Fruit fly (Drosophila melanogaster): ENCODE measurements around the gene LManVI.

Gene LManVI

DNA sequence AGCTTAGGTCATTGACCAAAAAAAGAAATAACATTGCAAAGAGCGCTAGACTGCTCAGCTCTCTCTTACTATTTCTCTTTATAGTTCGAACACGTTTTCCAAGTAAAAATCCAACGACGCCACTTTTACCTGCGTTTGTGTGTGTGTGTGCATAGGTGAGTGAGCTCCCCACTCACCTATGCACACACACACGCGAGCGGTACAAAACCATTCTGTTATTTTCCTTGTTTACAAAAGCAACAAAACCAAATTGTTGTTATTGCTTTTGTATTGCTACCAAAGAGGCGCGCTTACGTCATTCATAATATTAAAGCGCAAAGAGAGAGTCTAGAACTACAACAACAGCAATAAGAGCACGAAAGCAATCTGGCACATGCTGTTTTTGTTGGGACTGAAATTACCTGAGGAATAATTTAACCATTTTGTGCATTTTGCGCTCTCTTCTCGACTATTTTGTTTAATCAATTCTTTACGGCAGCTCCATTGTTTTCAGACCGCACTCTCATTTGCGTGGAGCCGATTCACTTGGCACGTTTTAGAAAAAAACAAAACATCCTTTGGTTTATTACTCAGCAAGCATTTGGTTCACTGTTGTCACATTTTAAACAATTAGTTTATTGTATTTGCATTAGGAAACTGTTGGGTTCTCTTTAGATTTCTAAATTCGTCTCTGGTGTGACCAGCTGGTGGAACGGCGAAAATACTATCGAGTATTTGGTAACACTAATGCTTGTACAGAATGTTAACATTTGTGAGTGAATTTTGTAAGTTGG, 40.9 kb downstream of the LManVI start, which contains the start of gene raw (continued):
- no peak for TF ChIP-seq NC2β (GFP tag; optimal IDR thresholded peaks at IDR 0.05)
- TF ChIP-seq CG10654 (GFP tag; optimal IDR thresholded peaks at IDR 0.05) = no peak
- TF ChIP-seq CG6254 (GFP tag; optimal IDR thresholded peaks at IDR 0.05) = no peak
- TF ChIP-seq CG8478 (optimal IDR thresholded peaks at IDR 0.05) = no peak
- TF ChIP-seq CG7357 (GFP tag; IDR thresholded peaks at IDR 0.05) = no peak
- no peak for TF ChIP-seq ci (GFP tag; IDR thresholded peaks at IDR 0.05)
- no peak for TF ChIP-seq hb (GFP tag; IDR thresholded peaks at IDR 0.05; ENCODE audit: partially characterized antibody)
- no peak for TF ChIP-seq Jarid2 (GFP tag; optimal IDR thresholded peaks at IDR 0.05)
- no peak for TF ChIP-seq CG8765 (GFP tag; IDR thresholded peaks at IDR 0.05)
- TF ChIP-seq toy (GFP tag; IDR thresholded peaks at IDR 0.05) = no peak
- peak; percentile 12 for TF ChIP-seq CG6854 (GFP tag; optimal IDR thresholded peaks at IDR 0.05)
- no peak for TF ChIP-seq Myb (GFP tag; optimal IDR thresholded peaks at IDR 0.05)
- TF ChIP-seq CHES-1-like (GFP tag; optimal IDR thresholded peaks at IDR 0.05) = no peak
- no peak for TF ChIP-seq CG1603 (tag; optimal IDR thresholded peaks at IDR 0.05)
- no peak for TF ChIP-seq CG15479 (GFP tag; optimal IDR thresholded peaks at IDR 0.05)
- no peak for TF ChIP-seq gem (tag; optimal IDR thresholded peaks at IDR 0.05)
- no peak for TF ChIP-seq CG8944 (GFP tag; optimal IDR thresholded peaks at IDR 0.05)
- peak; percentile 68 for TF ChIP-seq CG9797 (GFP tag; optimal IDR thresholded peaks at IDR 0.05)
- TF ChIP-seq wek (GFP tag; optimal IDR thresholded peaks at IDR 0.05) = peak; percentile 8
- TF ChIP-seq disco-r (GFP tag; optimal IDR thresholded peaks at IDR 0.05) = no peak
- no peak for TF ChIP-seq vnd (GFP tag; IDR thresholded peaks at IDR 0.05; ENCODE audit: partially characterized antibody)
- no peak for TF ChIP-seq chif (GFP tag; optimal IDR thresholded peaks at IDR 0.05)
- TF ChIP-seq Dfd (GFP tag; optimal IDR thresholded peaks at IDR 0.05) = no peak
- no peak for TF ChIP-seq CG2889 (GFP tag; IDR thresholded peaks at IDR 0.05)
- TF ChIP-seq Gsc (GFP tag; IDR thresholded peaks at IDR 0.05) = no peak
- no peak for TF ChIP-seq Sox100B (GFP tag; optimal IDR thresholded peaks at IDR 0.05)
- TF ChIP-seq pros (GFP tag; optimal IDR thresholded peaks at IDR 0.05) = peak; percentile 37
- no peak for TF ChIP-seq Lpt (GFP tag; optimal IDR thresholded peaks at IDR 0.05)
- no peak for TF ChIP-seq Max (GFP tag; optimal IDR thresholded peaks at IDR 0.05)
- TF ChIP-seq Xbp1 (GFP tag; optimal IDR thresholded peaks at IDR 0.05) = no peak
- TF ChIP-seq Fer3 (tag; optimal IDR thresholded peaks at IDR 0.05) = no peak
- TF ChIP-seq CG2875 (GFP tag; optimal IDR thresholded peaks at IDR 0.05) = no peak
- TF ChIP-seq CG10321 (GFP tag; IDR thresholded peaks at IDR 0.05) = no peak
- TF ChIP-seq her (GFP tag; optimal IDR thresholded peaks at IDR 0.05) = peak; percentile 19
- no peak for TF ChIP-seq NK7.1 (GFP tag; optimal IDR thresholded peaks at IDR 0.05)
- TF ChIP-seq danr (GFP tag; IDR thresholded peaks at IDR 0.05) = no peak
- TF ChIP-seq CG7839 (tag; optimal IDR thresholded peaks at IDR 0.05) = no peak
- TF ChIP-seq NfI (GFP tag; optimal IDR thresholded peaks at IDR 0.05) = no peak
- no peak for TF ChIP-seq CG11723 (GFP tag; optimal IDR thresholded peaks at IDR 0.05)
- TF ChIP-seq CG4328 (GFP tag; optimal IDR thresholded peaks at IDR 0.05) = no peak
- no peak for TF ChIP-seq CG10462 (GFP tag; optimal IDR thresholded peaks at IDR 0.05)
- TF ChIP-seq Dip2 (GFP tag; IDR thresholded peaks at IDR 0.05) = no peak
- no peak for TF ChIP-seq insv (GFP tag; optimal IDR thresholded peaks at IDR 0.05)
- TF ChIP-seq ham (GFP tag; IDR thresholded peaks at IDR 0.05) = no peak
- peak; percentile 60 for TF ChIP-seq CG10543 (GFP tag; optimal IDR thresholded peaks at IDR 0.05)
- peak; percentile 16; the same call in 1 of the 2 replicates for TF ChIP-seq vvl (GFP tag; IDR thresholded peaks at IDR 0.05)
- no peak for TF ChIP-seq hkb (optimal IDR thresholded peaks at IDR 0.05)
- peak; percentile 40; the same call in 1 of the 2 replicates for TF ChIP-seq hkb (GFP tag; IDR thresholded peaks at IDR 0.05)
- no peak for TF ChIP-seq CG11093 (GFP tag; IDR thresholded peaks at IDR 0.05)
- no peak for TF ChIP-seq hth (optimal IDR thresholded peaks at IDR 0.05)
- peak; percentile 65 for TF ChIP-seq MESR4 (GFP tag; optimal IDR thresholded peaks at IDR 0.05)

All from whole organism, embryonic.